Worm (Caenorhabditis elegans) whole organism, late embryonic: Measurements from ENCODE around the gene srlf-19.

Experiments
- C08G9.2 ChIP-seq: sonication (generic microtip); optimal IDR thresholded peaks from 2 replicates; lab custom pipeline; 2016; ENCODE audit warnings: mild to moderate bottlenecking, missing genetic modification characterization, moderate library complexity, missing compliant biosample characterization
- K09A11.1 ChIP-seq: sonication (generic microtip); optimal IDR thresholded peaks from 2 replicates; lab custom pipeline; 2017; ENCODE audit warnings: antibody characterized with exemption, mild to moderate bottlenecking, missing genetic modification characterization, missing compliant biosample characterization; ENCODE audit not compliant: insufficient read depth
- Y22D7AL.16 ChIP-seq: sonication (generic microtip); optimal IDR thresholded peaks from 2 replicates; lab custom pipeline; 2016; ENCODE audit warnings: missing genetic modification characterization, missing compliant biosample characterization
- ceh-14 ChIP-seq: sonication (generic microtip); optimal IDR thresholded peaks from 2 replicates; lab custom pipeline; 2016; ENCODE audit warnings: missing genotype, missing genetic modification characterization, missing compliant biosample characterization
- ceh-22 ChIP-seq: sonication (generic microtip); optimal IDR thresholded peaks from 2 replicates; lab custom pipeline; 2017; ENCODE audit warnings: missing biosample characterization, missing genetic modification characterization
- ceh-24 ChIP-seq: sonication (generic microtip); optimal IDR thresholded peaks from 2 replicates; lab custom pipeline; 2016; ENCODE audit warnings: mild to moderate bottlenecking, missing genetic modification characterization, missing compliant biosample characterization
- ceh-31 ChIP-seq: sonication (generic microtip); optimal IDR thresholded peaks from 2 replicates; lab custom pipeline; 2016; ENCODE audit warnings: missing genetic modification characterization, missing compliant biosample characterization
- ceh-45 ChIP-seq: fragments of 200-800 bp; sonication (Bioruptor generic); IDR thresholded peaks from 2 replicates; pipeline ENCODE4 v1.3.6; 2022; ENCODE audit warnings: missing genetic modification reagents, missing genetic modification characterization, missing compliant biosample characterization
- ceh-6 ChIP-seq: fragments of 200-800 bp; sonication (Bioruptor generic); optimal IDR thresholded peaks from 2 replicates; lab custom pipeline; 2018; ENCODE audit warnings: mild to moderate bottlenecking, missing genetic modification characterization, missing compliant biosample characterization
- ceh-9 ChIP-seq: sonication (generic microtip); optimal IDR thresholded peaks from 2 replicates; lab custom pipeline; 2016; ENCODE audit warnings: mild to moderate bottlenecking, missing genetic modification characterization, inconsistent platforms, missing compliant biosample characterization
- dmd-4 ChIP-seq: sonication (generic microtip); optimal IDR thresholded peaks from 2 replicates; lab custom pipeline; 2016; ENCODE audit warnings: borderline replicate concordance, missing genetic modification characterization, missing compliant biosample characterization
- elt-2 ChIP-seq: sonication (generic microtip); optimal IDR thresholded peaks from 2 replicates; lab custom pipeline; 2016; ENCODE audit warnings: missing genetic modification reagents, missing genetic modification characterization, missing compliant biosample characterization
- ets-4 ChIP-seq: sonication (generic microtip); optimal IDR thresholded peaks from 2 replicates; lab custom pipeline; 2016; ENCODE audit warnings: missing genetic modification characterization, missing compliant biosample characterization
- eyg-1 ChIP-seq: sonication (generic microtip); optimal IDR thresholded peaks from 2 replicates; lab custom pipeline; 2016; ENCODE audit warnings: missing genotype, missing genetic modification characterization, missing compliant biosample characterization
- fkh-10 ChIP-seq: fragments of 150-350 bp; optimal IDR thresholded peaks from 2 replicates; lab custom pipeline; 2014; ENCODE audit warnings: missing biosample characterization, missing genetic modification reagents, missing genetic modification characterization
- gmeb-2 ChIP-seq: sonication (generic microtip); optimal IDR thresholded peaks from 2 replicates; lab custom pipeline; 2016; ENCODE audit warnings: missing genetic modification characterization, inconsistent platforms, missing compliant biosample characterization
- hlh-13 ChIP-seq: fragments of 200-800 bp; sonication (Bioruptor generic); optimal IDR thresholded peaks from 2 replicates; lab custom pipeline; 2018; ENCODE audit warnings: mild to moderate bottlenecking, missing genetic modification characterization, missing compliant biosample characterization
- hlh-8 ChIP-seq: sonication (generic microtip); optimal IDR thresholded peaks from 2 replicates; lab custom pipeline; 2016; ENCODE audit warnings: missing genotype, missing genetic modification characterization, missing compliant biosample characterization
- lim-6 ChIP-seq: sonication (generic microtip); optimal IDR thresholded peaks from 2 replicates; lab custom pipeline; 2016; ENCODE audit warnings: missing genetic modification characterization, missing compliant biosample characterization
- lin-11 ChIP-seq: fragments of 200-800 bp; sonication (Bioruptor generic); optimal IDR thresholded peaks from 2 replicates; lab custom pipeline; 2018; ENCODE audit warnings: mild to moderate bottlenecking, missing genetic modification characterization, missing compliant biosample characterization
- nfya-1 ChIP-seq: sonication (generic microtip); optimal IDR thresholded peaks from 2 replicates; lab custom pipeline; 2017; ENCODE audit warnings: missing genetic modification characterization, mild to moderate bottlenecking, missing compliant biosample characterization, antibody characterized with exemption, moderate library complexity
- npax-4 ChIP-seq: sonication (generic microtip); optimal IDR thresholded peaks from 2 replicates; lab custom pipeline; 2016; ENCODE audit warnings: missing genetic modification characterization, missing compliant biosample characterization
- pha-2 ChIP-seq: sonication (generic microtip); optimal IDR thresholded peaks from 2 replicates; lab custom pipeline; 2017; ENCODE audit warnings: mild to moderate bottlenecking, missing genetic modification characterization, missing compliant biosample characterization
- pqm-1 ChIP-seq: sonication (generic microtip); optimal IDR thresholded peaks from 2 replicates; lab custom pipeline; 2016; ENCODE audit warnings: missing genetic modification characterization, missing compliant biosample characterization
- pros-1 ChIP-seq: fragments of 150-350 bp; optimal IDR thresholded peaks from 2 replicates; lab custom pipeline; 2014; ENCODE audit warnings: missing biosample characterization, missing genetic modification reagents, missing genetic modification characterization
- rnt-1 ChIP-seq: sonication (generic microtip); optimal IDR thresholded peaks from 2 replicates; lab custom pipeline; 2016; ENCODE audit warnings: missing genetic modification characterization, missing compliant biosample characterization
- sox-2 ChIP-seq: fragments of 200-800 bp; sonication (Bioruptor generic); IDR thresholded peaks from 2 replicates; pipeline ENCODE4 v1.3.6; 2022; ENCODE audit warnings: missing genetic modification reagents, missing genetic modification characterization, missing compliant biosample characterization
- sox-4 ChIP-seq: sonication (generic microtip); optimal IDR thresholded peaks from 2 replicates; lab custom pipeline; 2017; ENCODE audit warnings: mild to moderate bottlenecking, missing genetic modification characterization, inconsistent platforms, missing compliant biosample characterization
- ttx-3 ChIP-seq: sonication (generic microtip); optimal IDR thresholded peaks from 2 replicates; lab custom pipeline; 2016; ENCODE audit warnings: missing genetic modification reagents, missing genetic modification characterization, missing compliant biosample characterization
- unc-3 ChIP-seq, 2 experiments: fragments of 200-800 bp in 1 of 2; sonication (Bioruptor generic) in 1 of 2; sonication (generic microtip) in 1 of 2; conservative IDR thresholded peaks in 1 of 2; optimal IDR thresholded peaks in 1 of 2; 2 replicates each; pipeline versions ENCODE4 v1.3.6 to Lab custom; 2016 to 2022; ENCODE audit warnings: missing compliant biosample characterization in 2 of 2, missing genetic modification characterization in 2 of 2, missing genetic modification reagents in 1 of 2
- unc-42 ChIP-seq: sonication (generic microtip); optimal IDR thresholded peaks from 2 replicates; lab custom pipeline; 2016; ENCODE audit warnings: missing genotype, missing genetic modification characterization, missing compliant biosample characterization
- unc-86 ChIP-seq: sonication (generic microtip); optimal IDR thresholded peaks from 2 replicates; lab custom pipeline; 2016; ENCODE audit warnings: missing genetic modification characterization, missing compliant biosample characterization
- zip-5 ChIP-seq: sonication (generic microtip); optimal IDR thresholded peaks from 2 replicates; lab custom pipeline; 2016; ENCODE audit warnings: missing genetic modification characterization, missing compliant biosample characterization
- ztf-16 ChIP-seq: sonication (generic microtip); optimal IDR thresholded peaks from 2 replicates; lab custom pipeline; 2017; ENCODE audit warnings: missing genetic modification characterization, missing compliant biosample characterization

srlf-19 gene

DNA sequence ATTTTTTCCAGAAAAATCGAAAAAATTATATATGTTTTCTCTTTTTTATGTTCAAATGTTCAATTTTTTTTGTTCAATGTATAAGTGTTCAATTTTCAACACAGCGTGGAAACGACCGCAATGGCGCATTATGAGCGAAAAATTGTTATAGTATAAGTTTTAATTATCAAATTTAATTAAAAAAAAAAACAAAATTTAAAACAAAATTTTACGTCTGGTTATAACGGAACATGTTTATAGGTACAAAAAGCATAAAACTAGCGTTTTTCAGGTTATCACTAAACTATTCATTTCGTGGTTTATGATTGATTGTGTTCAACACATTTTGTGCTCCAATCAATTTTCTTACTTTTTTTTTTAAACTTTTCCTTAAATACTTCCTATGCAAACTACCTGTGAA, 16.0 kb upstream of the srlf-19 start, which contains the start of gene nhr-106:
Gene nhr-106, plus strand, starts transcription at position 301 of the 400 bp plus-strand sequence.
- no peak for TF ChIP-seq pqm-1
- TF ChIP-seq lin-11 (tag; lab: Kevin White, UChicago): no peak
- no peak for TF ChIP-seq pros-1 (tag; lab: Kevin White, UChicago)
- TF ChIP-seq fkh-10 (GFP tag; lab: Kevin White, UChicago): no peak
- no peak for TF ChIP-seq ceh-31 (tag; lab: Kevin White, UChicago)
- no peak for TF ChIP-seq rnt-1 (tag; lab: Kevin White, UChicago)
- TF ChIP-seq ceh-6 (GFP tag; lab: Kevin White, UChicago): no peak
- TF ChIP-seq unc-42: no peak
- TF ChIP-seq eyg-1 (tag; lab: Kevin White, UChicago): no peak
- TF ChIP-seq hlh-8: no peak
- no peak for TF ChIP-seq unc-3 (GFP tag; conservative IDR thresholded peaks at IDR 0.05; lab: Robert Waterston, UW)
- TF ChIP-seq unc-3 (tag; optimal IDR thresholded peaks at IDR 0.05; lab: Kevin White, UChicago): no peak
- no peak for TF ChIP-seq ceh-45 (GFP tag; lab: Robert Waterston, UW)
- TF ChIP-seq ceh-22 (tag; lab: Kevin White, UChicago): no peak
- no peak for TF ChIP-seq ceh-9 (tag; lab: Kevin White, UChicago)
- no peak for TF ChIP-seq sox-4 (tag; lab: Kevin White, UChicago)
- TF ChIP-seq ceh-14 (tag; lab: Kevin White, UChicago): no peak

DNA sequence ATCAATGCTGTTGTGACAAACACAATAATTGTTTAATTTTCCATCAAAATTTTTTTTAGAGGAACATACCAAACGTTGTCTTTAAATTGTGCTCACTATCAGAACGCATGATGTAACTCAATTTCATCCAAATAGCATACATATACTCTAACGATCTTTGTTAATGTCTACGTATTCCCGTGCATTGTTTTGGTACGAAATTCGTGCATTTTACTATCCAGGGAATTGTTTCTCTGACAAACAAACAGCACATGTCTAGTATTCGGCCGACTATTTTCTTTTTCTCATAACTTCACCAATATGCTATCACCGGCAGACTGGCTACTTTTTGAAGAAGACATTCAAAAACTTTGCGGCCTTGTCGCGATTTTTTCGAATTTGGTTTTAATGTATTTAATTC, 13.9 kb upstream of the srlf-19 start, which contains the start of gene str-196:
Gene str-196, plus strand, starts transcription at position 301 of the 400 bp plus-strand sequence.
- TF ChIP-seq ceh-22 (tag; lab: Kevin White, UChicago) (no peak), pha-2 (tag; lab: Kevin White, UChicago) (no peak), ets-4 (tag; lab: Kevin White, UChicago) (no peak), ztf-16 (tag; lab: Kevin White, UChicago) (no peak), gmeb-2 (tag; lab: Kevin White, UChicago) (no peak), ttx-3 (tag; lab: Kevin White, UChicago) (no peak), C08G9.2 (tag; lab: Kevin White, UChicago) (no peak), sox-2 (no peak), unc-86 (tag; lab: Kevin White, UChicago) (no peak), npax-4 (tag; lab: Kevin White, UChicago) (no peak), Y22D7AL.16 (no peak), hlh-13 (GFP tag; lab: Kevin White, UChicago) (no peak), unc-42 (no peak), ceh-31 (tag; lab: Kevin White, UChicago) (no peak), lim-6 (tag; lab: Kevin White, UChicago) (no peak), elt-2 (tag; lab: Kevin White, UChicago) (no peak), sox-4 (tag; lab: Kevin White, UChicago) (no peak)

ce11 chrV:494284-494683, 11.0 kb upstream of the srlf-19 start, which contains the start of gene nhr-131:
Gene nhr-131 (plus strand): TSS chrV:494370.
- TF ChIP-seq K09A11.1 (tag; lab: Kevin White, UChicago) (no peak), ceh-45 (GFP tag; lab: Robert Waterston, UW) (no peak), pqm-1 (no peak), dmd-4 (tag; lab: Kevin White, UChicago) (no peak), rnt-1 (tag; lab: Kevin White, UChicago) (no peak), zip-5 (tag; lab: Kevin White, UChicago) (no peak), ceh-24 (tag; lab: Kevin White, UChicago) (no peak)

DNA sequence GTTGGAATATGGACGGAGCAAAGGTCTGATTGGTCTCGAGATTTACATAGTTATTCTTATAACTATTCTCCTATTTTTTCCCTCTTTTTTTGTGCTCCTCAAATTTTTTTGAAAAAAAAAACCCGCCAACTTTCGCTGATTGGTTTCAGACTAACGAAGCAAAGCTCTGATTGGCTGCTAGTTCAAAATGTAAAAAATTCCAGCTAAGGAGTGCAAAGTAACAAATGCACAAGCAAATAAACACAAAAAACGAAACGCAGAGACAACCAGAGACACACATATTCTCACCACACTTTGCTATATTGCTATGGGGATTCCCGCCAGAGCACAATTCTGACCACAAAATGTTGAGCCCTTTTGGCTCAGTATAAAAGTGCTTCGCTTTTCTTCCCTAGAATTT, 7.9 kb upstream of the srlf-19 start, which contains the start of gene T01G6.1:
Gene T01G6.1, plus strand, starts transcription at position 301 of the 400 bp plus-strand sequence.
- TF ChIP-seq nfya-1 (tag; lab: Kevin White, UChicago) (peak; percentile 37), K09A11.1 (tag; lab: Kevin White, UChicago) (no peak)
